Fruit fly (Drosophila melanogaster) whole organism, adult: ENCODE measurements around the gene Elys.

Source experiments
- CG11617 ChIP-seq: fragments of 200-800 bp; sonication (Bioruptor generic); optimal IDR thresholded peaks from 2 replicates; lab custom pipeline; 2017; ENCODE audit warnings: mild to moderate bottlenecking, missing biosample characterization, missing genetic modification reagents, missing genetic modification characterization
- CG12768 ChIP-seq: fragments of 200-800 bp; sonication (Bioruptor generic); optimal IDR thresholded peaks from 2 replicates; lab custom pipeline; 2017; ENCODE audit warnings: missing biosample characterization, missing genetic modification characterization, mild to moderate bottlenecking, moderate library complexity, missing genetic modification reagents
- CG14711 ChIP-seq: fragments of 200-800 bp; sonication (Bioruptor generic); optimal IDR thresholded peaks from 2 replicates; lab custom pipeline; 2018; ENCODE audit warnings: missing biosample characterization, mild to moderate bottlenecking, missing genetic modification characterization, moderate library complexity
- CG1620 ChIP-seq: fragments of 200-800 bp; sonication (Bioruptor generic); optimal IDR thresholded peaks from 2 replicates; lab custom pipeline; 2016; ENCODE audit warnings: missing biosample characterization, missing genetic modification characterization
- CG33017 ChIP-seq: fragments of 200-800 bp; sonication (Bioruptor generic); optimal IDR thresholded peaks from 2 replicates; lab custom pipeline; 2018; ENCODE audit warnings: missing biosample characterization, mild to moderate bottlenecking, missing genetic modification characterization, moderate library complexity
- CG5204 ChIP-seq: fragments of 200-800 bp; sonication (Bioruptor generic); optimal IDR thresholded peaks from 2 replicates; lab custom pipeline; 2016; ENCODE audit warnings: missing biosample characterization, missing genetic modification characterization
- CG7045 ChIP-seq: fragments of 200-800 bp; sonication (Bioruptor generic); optimal IDR thresholded peaks from 2 replicates; lab custom pipeline; 2017; ENCODE audit warnings: missing biosample characterization, mild to moderate bottlenecking, missing genetic modification characterization
- CG7101 ChIP-seq: fragments of 200-800 bp; sonication (Bioruptor generic); optimal IDR thresholded peaks from 2 replicates; lab custom pipeline; 2018; ENCODE audit warnings: missing biosample characterization, mild to moderate bottlenecking, missing genetic modification characterization, moderate library complexity
- Clk ChIP-seq: fragments of 200-800 bp; sonication (Bioruptor generic); optimal IDR thresholded peaks from 2 replicates; lab custom pipeline; 2017; ENCODE audit warnings: missing biosample characterization, missing genetic modification characterization
- Crg-1 ChIP-seq: fragments of 200-800 bp; sonication (Bioruptor generic); optimal IDR thresholded peaks from 2 replicates; lab custom pipeline; 2016; ENCODE audit warnings: missing biosample characterization, missing genetic modification characterization
- Hr96 ChIP-seq: fragments of 200-800 bp; sonication (Bioruptor generic); optimal IDR thresholded peaks from 2 replicates; lab custom pipeline; 2016; ENCODE audit warnings: missing biosample characterization, missing genetic modification characterization
- Mnt ChIP-seq: fragments of 200-800 bp; sonication (Bioruptor generic); optimal IDR thresholded peaks from 2 replicates; lab custom pipeline; 2016; ENCODE audit warnings: missing biosample characterization, mild to moderate bottlenecking, missing genetic modification characterization
- bab1 ChIP-seq: fragments of 200-800 bp; sonication (Bioruptor generic); optimal IDR thresholded peaks from 3 replicates; lab custom pipeline; 2019; ENCODE audit warnings: missing biosample characterization, mild to moderate bottlenecking, missing genetic modification characterization, moderate library complexity
- cic ChIP-seq: fragments of 200-800 bp; sonication (Bioruptor generic); optimal IDR thresholded peaks from 2 replicates; lab custom pipeline; 2017; ENCODE audit warnings: missing biosample characterization, mild to moderate bottlenecking, missing genetic modification characterization, moderate library complexity
- cnc ChIP-seq, 2 experiments: fragments of >200 bp; optimal IDR thresholded peaks; 2 replicates each; lab custom pipeline; 2017
- kay ChIP-seq: fragments of 200-800 bp; sonication (Bioruptor generic); peaks from one replicate; lab custom pipeline; 2016; ENCODE audit warnings: missing biosample characterization, missing genetic modification characterization, borderline replicate concordance
- ovo ChIP-seq: fragments of 200-800 bp; sonication (Bioruptor generic); optimal IDR thresholded peaks from 2 replicates; lab custom pipeline; 2016; ENCODE audit warnings: missing biosample characterization, missing genetic modification characterization
- pad ChIP-seq: fragments of 200-800 bp; sonication (Bioruptor generic); optimal IDR thresholded peaks from 3 replicates; lab custom pipeline; 2017; ENCODE audit warnings: missing biosample characterization, missing genetic modification characterization, mild to moderate bottlenecking, moderate library complexity, missing genetic modification reagents
- tj ChIP-seq: fragments of 200-800 bp; sonication (Bioruptor generic); optimal IDR thresholded peaks from 3 replicates; lab custom pipeline; 2017; ENCODE audit warnings: missing biosample characterization, mild to moderate bottlenecking, missing genetic modification characterization, moderate library complexity
- toe ChIP-seq: fragments of 200-800 bp; sonication (Bioruptor generic); optimal IDR thresholded peaks from 2 replicates; lab custom pipeline; 2016; ENCODE audit warnings: missing biosample characterization, missing genetic modification characterization

Gene Elys

DNA sequence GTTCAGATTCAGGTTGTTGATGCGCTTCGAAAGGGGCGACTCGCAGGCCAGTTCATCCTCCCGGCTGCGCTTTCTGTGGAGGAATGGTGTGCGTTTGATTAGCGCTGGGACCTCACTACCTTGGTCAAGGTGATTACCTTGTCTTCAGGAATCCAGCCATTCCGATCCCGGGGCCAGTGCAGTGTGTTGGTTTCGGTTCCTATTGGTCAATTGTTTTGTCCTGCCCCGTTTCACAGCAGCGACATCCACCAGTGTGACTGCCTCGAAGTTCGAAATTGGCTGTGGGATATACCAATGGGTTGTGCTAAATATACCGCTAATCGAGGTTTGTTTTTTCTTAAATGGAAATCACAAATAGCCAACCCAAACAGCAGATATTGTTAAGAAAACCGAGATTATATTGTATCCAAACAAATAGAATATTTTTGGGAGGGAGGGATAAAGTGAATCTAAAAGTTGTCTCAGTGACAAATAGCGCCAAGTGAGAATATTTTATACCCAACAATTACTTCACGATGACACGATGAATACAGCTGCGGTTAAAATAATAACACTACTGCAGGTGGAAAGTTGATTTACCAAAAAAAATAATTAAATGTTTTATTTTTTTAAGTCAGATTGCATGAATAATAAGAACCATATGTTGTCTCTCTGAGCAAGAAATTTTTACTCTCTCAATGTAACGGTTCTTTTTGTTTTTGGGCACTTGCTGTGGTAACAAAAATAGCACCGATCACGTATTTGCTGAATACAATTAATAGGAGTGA is 42.9 kb downstream of the Elys start, which contains the start of gene CG14229:
Gene CG14229 (minus strand): TSS at position 459 of the 767 bp plus-strand sequence.
- no peak for TF ChIP-seq Crg-1 (GFP tag; lab: Kevin White, UChicago)
- TF ChIP-seq Mnt, result no peak
- TF ChIP-seq CG11617, result peak; percentile 9
- peak; percentile 45 for TF ChIP-seq CG14711 (tag; lab: Kevin White, UChicago)
- TF ChIP-seq CG12768, result no peak
- no peak for TF ChIP-seq Hr96 (GFP tag; lab: Kevin White, UChicago)
- TF ChIP-seq tj (GFP tag; lab: Kevin White, UChicago), result no peak

DNA sequence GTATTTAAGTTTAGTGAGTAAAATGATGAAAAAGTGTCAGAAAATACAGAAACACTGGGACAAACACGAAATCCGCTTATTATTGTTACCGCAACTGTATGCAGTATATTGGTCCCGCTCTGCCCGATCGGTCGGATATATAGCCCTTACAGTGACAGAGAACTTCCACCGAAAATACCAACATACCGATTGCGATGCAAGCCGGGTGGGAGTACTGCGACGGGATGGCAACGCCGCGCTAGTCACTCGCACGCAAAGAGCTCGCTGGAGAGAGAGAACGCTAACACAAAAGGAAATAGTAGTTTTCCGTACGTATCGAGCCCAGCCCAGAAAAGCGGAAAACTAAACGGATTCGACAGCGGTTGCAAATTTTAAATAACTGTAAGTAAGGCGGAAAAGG is 44.7 kb downstream of the Elys start, which contains the start of gene Cdc42:
Gene Cdc42 (plus strand): TSS at position 247 of the 400 bp plus-strand sequence.
- peak; percentile 15 for TF ChIP-seq CG7101 (tag; lab: Kevin White, UChicago)
- TF ChIP-seq CG1620 (GFP tag; lab: Kevin White, UChicago), result peak; percentile 7
- peak; percentile 1 for TF ChIP-seq CG14711 (tag; lab: Kevin White, UChicago)
- TF ChIP-seq Clk (GFP tag; lab: Kevin White, UChicago), result no peak

DNA sequence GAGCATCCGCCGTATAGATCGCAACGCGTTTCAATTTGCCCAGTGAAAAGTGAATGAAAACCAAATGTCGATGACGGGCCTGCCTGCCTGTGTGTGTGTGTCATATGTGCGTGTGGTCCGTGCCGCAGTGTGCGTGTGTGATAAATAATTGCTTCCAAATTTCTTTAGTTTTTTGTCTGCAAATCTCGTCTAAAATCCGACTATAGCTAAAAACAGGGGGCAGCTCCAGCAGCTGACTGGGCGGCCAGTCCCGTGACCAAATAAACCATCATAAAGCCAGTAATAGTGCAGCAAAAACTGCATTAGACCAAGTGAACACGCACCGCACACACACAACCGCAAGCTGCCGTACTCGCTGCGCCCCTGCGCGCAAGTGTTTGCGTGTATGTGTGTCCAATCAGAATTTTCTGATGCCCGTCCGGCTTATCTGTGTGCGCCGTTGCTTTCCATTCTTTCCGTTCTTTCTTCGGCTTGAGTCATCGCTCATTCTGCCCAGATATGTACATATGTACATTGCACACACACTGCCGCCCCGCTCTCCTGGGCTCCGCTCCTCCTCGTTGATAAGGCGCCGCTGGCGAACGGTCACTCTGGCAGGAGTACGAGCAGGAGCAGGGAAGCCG is 45.3 kb downstream of the Elys start:
- TF ChIP-seq ovo (GFP tag; lab: Kevin White, UChicago) (peak; percentile 66), pad (peak; percentile 53), CG7101 (tag; lab: Kevin White, UChicago) (peak; percentile 27), CG1620 (GFP tag; lab: Kevin White, UChicago) (peak; percentile 18), CG7045 (GFP tag; lab: Kevin White, UChicago) (no peak), CG5204 (GFP tag; lab: Kevin White, UChicago) (no peak), tj (GFP tag; lab: Kevin White, UChicago) (no peak)

DNA sequence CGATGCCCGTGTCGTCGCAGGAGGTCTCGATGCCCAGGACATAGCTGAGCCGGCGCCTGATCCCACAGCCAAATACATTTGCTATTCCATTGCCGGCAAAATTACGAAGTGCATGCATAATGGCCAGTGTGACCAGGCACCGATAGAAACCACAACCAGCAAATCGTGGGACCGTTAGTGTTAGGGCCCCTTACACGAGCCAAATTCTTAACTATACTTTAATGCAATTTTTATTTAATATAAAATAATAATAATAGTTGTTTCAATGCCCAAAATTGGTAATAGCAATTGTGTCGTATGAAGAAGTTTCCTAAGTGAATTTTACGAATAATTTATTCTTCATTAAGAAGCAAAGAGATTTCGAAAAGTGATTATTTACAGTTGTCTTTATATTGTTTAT is 49.5 kb downstream of the Elys start, which contains the start of gene Tcs4:
Gene Tcs4 (minus strand): TSS at position 145 of the 400 bp plus-strand sequence.
- TF ChIP-seq cnc (optimal IDR thresholded peaks at IDR 0.05; lab: Kevin White, UChicago) (no peak), bab1 (peak; percentile 71), CG11617 (peak; percentile 23), Mnt (peak; percentile 29)

DNA sequence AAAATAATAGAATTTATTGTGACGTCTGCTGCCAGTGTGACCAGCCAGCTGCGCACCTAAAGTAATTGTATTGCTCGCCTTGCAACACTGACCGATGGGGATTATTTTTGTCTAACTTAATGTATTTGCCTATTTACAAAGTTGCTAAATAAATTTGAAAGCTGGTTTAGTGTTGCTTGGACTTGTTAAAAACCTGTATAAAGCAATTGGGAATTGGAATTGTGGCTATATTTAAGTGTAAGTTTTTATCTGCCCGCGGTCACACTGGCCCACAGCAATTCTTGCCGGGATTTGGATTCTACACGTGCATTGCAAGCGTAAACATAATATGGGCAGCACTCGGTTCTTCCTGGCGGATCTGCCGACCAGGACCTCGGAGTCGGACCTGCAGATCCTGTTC is 52.0 kb downstream of the Elys start, which contains the start of the genes CG14230 and CG14232:
Gene CG14230 (plus strand): TSS at position 94 of the 400 bp plus-strand sequence.
Gene CG14232 (minus strand): TSS at position 177 of the 400 bp plus-strand sequence.
- peak; percentile 18 for TF ChIP-seq pad
- no peak for TF ChIP-seq CG5204 (GFP tag; lab: Kevin White, UChicago)
- TF ChIP-seq CG7101 (tag; lab: Kevin White, UChicago), result peak; percentile 55
- TF ChIP-seq toe, result no peak
- peak; percentile 55 for TF ChIP-seq CG1620 (GFP tag; lab: Kevin White, UChicago)
- no peak for TF ChIP-seq kay (GFP tag; lab: Kevin White, UChicago)
- peak; percentile 96 for TF ChIP-seq Mnt
- no peak for TF ChIP-seq Clk (GFP tag; lab: Kevin White, UChicago)
- no peak for TF ChIP-seq ovo (GFP tag; lab: Kevin White, UChicago)
- TF ChIP-seq CG7045 (GFP tag; lab: Kevin White, UChicago), result no peak
- TF ChIP-seq cic (GFP tag; lab: Kevin White, UChicago), result no peak
- TF ChIP-seq bab1, result peak; percentile 37
- TF ChIP-seq CG14711 (tag; lab: Kevin White, UChicago), result peak; percentile 50
- peak; percentile 51 for TF ChIP-seq Crg-1 (GFP tag; lab: Kevin White, UChicago)
- no peak for TF ChIP-seq cnc (optimal IDR thresholded peaks at IDR 0.05; lab: Kevin White, UChicago)
- no peak for TF ChIP-seq tj (GFP tag; lab: Kevin White, UChicago)
- TF ChIP-seq CG11617, result no peak
- TF ChIP-seq CG12768, result no peak
- TF ChIP-seq CG33017 (tag; lab: Kevin White, UChicago), result peak; percentile 10
